Fruit fly (Drosophila melanogaster) whole organism, embryonic: ENCODE measurements around the gene put.

Experiments used
- ATbp ChIP-seq: fragments of 200-800 bp; sonication (Bioruptor generic); optimal IDR thresholded peaks from 2 replicates; lab custom pipeline; 2017; ENCODE audit warnings: missing biosample characterization, mild to moderate bottlenecking, missing genetic modification characterization, missing genetic modification reagents
- Bteb2 ChIP-seq: fragments of 200-800 bp; sonication (Bioruptor generic); optimal IDR thresholded peaks from 2 replicates; lab custom pipeline; 2016; ENCODE audit warnings: missing biosample characterization, missing genetic modification characterization
- CG11093 ChIP-seq: fragments of 200-800 bp; sonication (Bioruptor generic); IDR thresholded peaks from 3 replicates; pipeline ENCODE4 v1.3.6; 2022; ENCODE audit warnings: missing biosample characterization, missing genetic modification characterization
- CG11398 ChIP-seq: fragments of 200-800 bp; sonication (Bioruptor generic); optimal IDR thresholded peaks from 2 replicates; lab custom pipeline; 2016; ENCODE audit warnings: missing biosample characterization, missing genetic modification characterization
- CG11504 ChIP-seq: fragments of 200-800 bp; sonication (Bioruptor generic); optimal IDR thresholded peaks from 3 replicates; lab custom pipeline; 2019; ENCODE audit warnings: missing biosample characterization, mild to moderate bottlenecking, missing genetic modification characterization, moderate library complexity
- CG11695 ChIP-seq: fragments of 200-800 bp; sonication (Bioruptor generic); IDR thresholded peaks from 3 replicates; pipeline ENCODE4 v1.3.6; 2022; ENCODE audit warnings: missing biosample characterization, missing genetic modification characterization
- CG11723 ChIP-seq: fragments of 200-800 bp; sonication (Bioruptor generic); optimal IDR thresholded peaks from 2 replicates; lab custom pipeline; 2017; ENCODE audit warnings: missing biosample characterization, mild to moderate bottlenecking, missing genetic modification characterization
- CG13775 ChIP-seq: fragments of 200-800 bp; sonication (Bioruptor generic); optimal IDR thresholded peaks from 3 replicates; lab custom pipeline; 2017; ENCODE audit warnings: missing biosample characterization, mild to moderate bottlenecking, missing genetic modification characterization
- CG17186 ChIP-seq: fragments of 200-800 bp; sonication (Bioruptor generic); optimal IDR thresholded peaks from 3 replicates; lab custom pipeline; 2017; ENCODE audit warnings: missing biosample characterization, missing genetic modification reagents, missing genetic modification characterization
- CG18476 ChIP-seq: fragments of 200-800 bp; sonication (Bioruptor generic); optimal IDR thresholded peaks from 2 replicates; lab custom pipeline; 2016; ENCODE audit warnings: missing biosample characterization, mild to moderate bottlenecking, missing genetic modification characterization
- CG2199 ChIP-seq: fragments of 200-800 bp; sonication (Bioruptor generic); IDR thresholded peaks from 3 replicates; pipeline ENCODE4 v1.3.6; 2022; ENCODE audit warnings: missing biosample characterization, missing genetic modification characterization
- CG2202 ChIP-seq: fragments of 200-800 bp; sonication (Bioruptor generic); optimal IDR thresholded peaks from 2 replicates; lab custom pipeline; 2018; ENCODE audit warnings: missing biosample characterization, mild to moderate bottlenecking, missing genetic modification characterization
- CG32772 ChIP-seq: fragments of 200-800 bp; sonication (Bioruptor generic); IDR thresholded peaks from 2 replicates; pipeline ENCODE4 v1.3.6; 2022; ENCODE audit warnings: missing biosample characterization, missing genetic modification characterization
- CG33557 ChIP-seq: fragments of 200-800 bp; sonication (Bioruptor generic); optimal IDR thresholded peaks from 2 replicates; lab custom pipeline; 2019; ENCODE audit warnings: missing biosample characterization, mild to moderate bottlenecking, missing genetic modification characterization, moderate library complexity
- CG3407 ChIP-seq: fragments of 200-800 bp; sonication (Bioruptor generic); optimal IDR thresholded peaks from 2 replicates; lab custom pipeline; 2018; ENCODE audit warnings: missing biosample characterization, mild to moderate bottlenecking, missing genetic modification characterization
- CG3726 ChIP-seq: fragments of 200-800 bp; sonication (Bioruptor generic); IDR thresholded peaks from 3 replicates; pipeline ENCODE4, ENCODE4 v1.3.6; 2022; ENCODE audit warnings: missing biosample characterization, missing genetic modification characterization
- CG4854 ChIP-seq: fragments of 200-800 bp; sonication (Bioruptor generic); optimal IDR thresholded peaks from 2 replicates; lab custom pipeline; 2016; ENCODE audit warnings: missing biosample characterization, missing genetic modification characterization, inconsistent platforms
- CG5245 ChIP-seq: fragments of 200-800 bp; sonication (Bioruptor generic); optimal IDR thresholded peaks from 3 replicates; lab custom pipeline; 2016; ENCODE audit warnings: missing biosample characterization, missing genetic modification characterization
- CG7271 ChIP-seq: fragments of 200-800 bp; sonication (Bioruptor generic); optimal IDR thresholded peaks from 2 replicates; lab custom pipeline; 2018; ENCODE audit warnings: missing biosample characterization, mild to moderate bottlenecking, missing genetic modification characterization, moderate library complexity
- CG7372 ChIP-seq: fragments of 200-800 bp; sonication (Bioruptor generic); IDR thresholded peaks from 2 replicates; pipeline ENCODE4 v1.3.6; 2022; ENCODE audit warnings: missing biosample characterization, missing genetic modification characterization
- CG7928 ChIP-seq: fragments of 200-800 bp; sonication (Bioruptor generic); optimal IDR thresholded peaks from 2 replicates; lab custom pipeline; 2017; ENCODE audit warnings: missing biosample characterization, mild to moderate bottlenecking, missing genetic modification characterization
- Dp ChIP-seq: fragments of 200-800 bp; sonication (Bioruptor generic); optimal IDR thresholded peaks from 2 replicates; lab custom pipeline; 2018; ENCODE audit warnings: missing biosample characterization, mild to moderate bottlenecking, missing genetic modification characterization, moderate library complexity
- Ets65A ChIP-seq: fragments of 200-800 bp; sonication (Bioruptor generic); peaks from one replicate; lab custom pipeline; 2016; ENCODE audit warnings: missing biosample characterization, missing genetic modification characterization
- HLH4C ChIP-seq: fragments of 200-800 bp; sonication (Bioruptor generic); IDR thresholded peaks from 3 replicates; pipeline ENCODE4 v1.3.6; 2022; ENCODE audit warnings: missing biosample characterization, missing genetic modification characterization; ENCODE audit not compliant: partially characterized antibody
- Hr3 ChIP-seq: fragments of 200-800 bp; sonication (Bioruptor generic); optimal IDR thresholded peaks from 3 replicates; lab custom pipeline; 2016; ENCODE audit warnings: missing biosample characterization, missing genetic modification characterization
- Lhr ChIP-seq: fragments of 200-800 bp; sonication (Bioruptor generic); optimal IDR thresholded peaks from 3 replicates; lab custom pipeline; 2017; ENCODE audit warnings: mild to moderate bottlenecking, missing biosample characterization, missing genetic modification reagents, missing genetic modification characterization
- Xrp1 ChIP-seq: fragments of 200-800 bp; sonication (Bioruptor generic); IDR thresholded peaks from 2 replicates; pipeline ENCODE4 v1.3.6; 2022; ENCODE audit warnings: missing biosample characterization, missing genetic modification characterization
- abd-A ChIP-seq: fragments of 200-800 bp; sonication (Bioruptor generic); optimal IDR thresholded peaks from 3 replicates; lab custom pipeline; 2019; ENCODE audit warnings: missing biosample characterization, mild to moderate bottlenecking, missing genetic modification characterization, moderate library complexity
- chinmo ChIP-seq: fragments of 200-800 bp; sonication (Bioruptor generic); IDR thresholded peaks from 4 replicates; pipeline ENCODE4 v1.3.6; 2022; ENCODE audit warnings: missing biosample characterization, missing genetic modification characterization; ENCODE audit not compliant: partially characterized antibody
- danr ChIP-seq: fragments of 200-800 bp; sonication (Bioruptor generic); IDR thresholded peaks from 2 replicates; pipeline ENCODE4 v1.3.6; 2022; ENCODE audit warnings: missing biosample characterization, missing genetic modification characterization
- dmrt99B ChIP-seq: fragments of 200-800 bp; sonication (Bioruptor generic); optimal IDR thresholded peaks from 2 replicates; lab custom pipeline; 2018; ENCODE audit warnings: missing biosample characterization, mild to moderate bottlenecking, missing genetic modification characterization, moderate library complexity
- fu2 ChIP-seq: fragments of 200-800 bp; sonication (Bioruptor generic); optimal IDR thresholded peaks from 2 replicates; lab custom pipeline; 2016; ENCODE audit warnings: missing biosample characterization, missing genetic modification characterization
- gsb ChIP-seq: fragments of 200-800 bp; sonication (Bioruptor generic); IDR thresholded peaks from 2 replicates; pipeline ENCODE4 v1.3.6; 2022; ENCODE audit warnings: missing biosample characterization, missing genetic modification characterization
- hth ChIP-seq: fragments of >200 bp; optimal IDR thresholded peaks from 2 replicates; lab custom pipeline; 2017; ENCODE audit warnings: inconsistent platforms
- kni ChIP-seq: fragments of 200-800 bp; sonication (Bioruptor generic); optimal IDR thresholded peaks from 3 replicates; lab custom pipeline; 2017; ENCODE audit warnings: mild to moderate bottlenecking, missing biosample characterization, missing genetic modification reagents, missing genetic modification characterization
- lmd ChIP-seq: fragments of 200-800 bp; sonication (Bioruptor generic); IDR thresholded peaks from 2 replicates; pipeline ENCODE4 v1.3.6; 2022; ENCODE audit warnings: missing biosample characterization, missing genetic modification characterization
- odd ChIP-seq: fragments of 200-800 bp; sonication (Bioruptor generic); optimal IDR thresholded peaks from 2 replicates; lab custom pipeline; 2017; ENCODE audit warnings: missing biosample characterization, mild to moderate bottlenecking, missing genetic modification characterization
- schlank ChIP-seq: fragments of 200-800 bp; sonication (Bioruptor generic); optimal IDR thresholded peaks from 2 replicates; lab custom pipeline; 2018; ENCODE audit warnings: missing biosample characterization, mild to moderate bottlenecking, missing genetic modification characterization
- so ChIP-seq: fragments of 200-800 bp; sonication (Bioruptor generic); IDR thresholded peaks from 3 replicates; pipeline ENCODE4 v1.3.6; 2022; ENCODE audit warnings: missing biosample characterization, missing genetic modification characterization
- sqz ChIP-seq: fragments of 200-800 bp; sonication (Bioruptor generic); optimal IDR thresholded peaks from 3 replicates; lab custom pipeline; 2018; ENCODE audit warnings: missing biosample characterization, mild to moderate bottlenecking, missing genetic modification characterization
- toy ChIP-seq: fragments of 200-800 bp; sonication (Bioruptor generic); IDR thresholded peaks from 2 replicates; pipeline ENCODE4 v1.3.6; 2022; ENCODE audit warnings: missing biosample characterization, missing genetic modification characterization

put gene

DNA sequence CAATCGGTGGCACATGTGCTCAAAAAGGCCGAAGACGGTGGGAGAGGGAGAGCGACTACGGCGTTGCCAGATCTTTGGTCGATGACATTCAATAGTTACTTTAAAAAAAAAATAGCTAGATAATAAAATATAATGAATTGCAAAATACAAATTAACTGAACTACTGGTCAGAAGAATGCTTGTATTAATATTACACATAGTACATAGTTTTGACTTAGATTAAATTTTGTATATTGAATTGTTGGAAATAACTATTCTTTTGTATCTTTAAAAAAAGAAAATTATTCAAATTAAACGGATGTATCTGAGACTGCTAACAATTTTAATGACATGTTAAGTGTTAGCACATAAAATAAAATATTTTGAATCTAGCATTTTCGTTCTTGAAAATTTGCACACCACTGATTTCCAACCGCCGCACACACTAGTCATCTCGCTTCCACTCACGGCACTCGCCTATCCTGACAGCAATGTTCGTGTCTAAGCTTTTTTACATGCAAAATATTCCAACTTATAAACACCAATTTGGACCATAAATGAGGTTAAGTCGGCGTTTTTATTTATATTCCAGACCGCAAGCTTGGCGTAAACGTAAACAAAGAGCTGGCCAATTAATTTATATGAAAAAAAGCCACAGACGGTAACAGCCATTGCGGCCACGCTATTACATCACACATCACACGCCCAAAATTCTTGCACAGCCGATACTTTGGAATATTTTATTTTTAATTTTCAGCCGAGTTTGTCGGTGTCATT is 50.4 kb downstream of the put start (continued):
- TF ChIP-seq Xrp1 (GFP tag; lab: Robert Waterston, UW), result peak; percentile 71
- peak; percentile 13 for TF ChIP-seq CG11398
- TF ChIP-seq CG11723 (GFP tag; lab: Kevin White, UChicago), result peak; percentile 46
- TF ChIP-seq CG7372 (GFP tag; lab: Robert Waterston, UW), result 0 out of 2 replicates have a peak, but pooled peaks have one; percentile 17
- peak; percentile 38 for TF ChIP-seq CG18476
- TF ChIP-seq CG32772 (GFP tag; lab: Robert Waterston, UW), result peak; percentile 64
- peak; percentile 43 for TF ChIP-seq ATbp (GFP tag; lab: Kevin White, UChicago)
- peak; percentile 78 for TF ChIP-seq Hr3
- TF ChIP-seq CG11504 (tag; lab: Kevin White, UChicago), result peak; percentile 85
- TF ChIP-seq Lhr (GFP tag; lab: Kevin White, UChicago), result peak; percentile 18
- peak; percentile 30 for TF ChIP-seq fu2 (GFP tag; lab: Kevin White, UChicago)
- no peak for TF ChIP-seq hth
- no peak for TF ChIP-seq chinmo
- peak; percentile 49 for TF ChIP-seq odd (GFP tag; lab: Kevin White, UChicago)
- TF ChIP-seq CG3407, result peak; percentile 44
- no peak for TF ChIP-seq CG17186 (GFP tag; lab: Kevin White, UChicago)
- TF ChIP-seq sqz (GFP tag; lab: Kevin White, UChicago), result peak; percentile 71
- TF ChIP-seq so (GFP tag; lab: Robert Waterston, UW), result 0 out of 3 replicates have a peak, but pooled peaks have one; percentile 48
- TF ChIP-seq abd-A (tag; lab: Kevin White, UChicago), result no peak
- peak; percentile 76 for TF ChIP-seq lmd
- TF ChIP-seq dmrt99B (tag; lab: Kevin White, UChicago), result peak; percentile 78
- no peak for TF ChIP-seq toy (GFP tag; lab: Robert Waterston, UW)
- TF ChIP-seq CG11093 (GFP tag; lab: Robert Waterston, UW), result peak; percentile 41; the same call in 1 of the 3 replicates
- TF ChIP-seq CG2202, result peak; percentile 20
- no peak for TF ChIP-seq gsb (GFP tag; lab: Robert Waterston, UW)
- peak; percentile 18 for TF ChIP-seq kni (GFP tag; lab: Kevin White, UChicago)
- peak; percentile 75; the same call in 1 of the 3 replicates for TF ChIP-seq CG3726 (GFP tag; lab: Robert Waterston, UW)
- no peak for TF ChIP-seq schlank (tag; lab: Kevin White, UChicago)
- peak; percentile 13 for TF ChIP-seq CG7928 (GFP tag; lab: Kevin White, UChicago)
- no peak for TF ChIP-seq HLH4C (GFP tag; lab: Robert Waterston, UW)
- TF ChIP-seq CG5245 (GFP tag; lab: Kevin White, UChicago), result peak; percentile 14
- TF ChIP-seq Ets65A (GFP tag; lab: Kevin White, UChicago), result peak; percentile 95
- no peak for TF ChIP-seq CG4854 (GFP tag; lab: Kevin White, UChicago)
- TF ChIP-seq Dp, result no peak
- peak; percentile 43 for TF ChIP-seq CG33557
- 0 out of 2 replicates have a peak, but pooled peaks have one; percentile 31 for TF ChIP-seq danr (GFP tag; lab: Robert Waterston, UW)
- TF ChIP-seq CG2199 (GFP tag; lab: Robert Waterston, UW), result no peak
- TF ChIP-seq CG13775 (GFP tag; lab: Kevin White, UChicago), result peak; percentile 79
- TF ChIP-seq CG7271 (tag; lab: Kevin White, UChicago), result peak; percentile 6
- peak; percentile 64 for TF ChIP-seq Bteb2 (GFP tag; lab: Kevin White, UChicago)
- peak; percentile 51; the same call in 2 of the 3 replicates for TF ChIP-seq CG11695 (GFP tag; lab: Robert Waterston, UW)
- TF ChIP-seq, all 482 proteins: peak for 300
